Worm (Caenorhabditis elegans): ENCODE data around the gene Y22D7AL.15.

The Y22D7AL.15 gene

ce11 chrIII:1613933-1614332, 45.7 kb downstream of the Y22D7AL.15 start, which contains the start of gene Y22D7AL.9:
Gene Y22D7AL.9, minus strand, starts transcription at chrIII:1614033.
- TF ChIP-seq pag-3 (tag; optimal IDR thresholded peaks at IDR 0.05; ENCODE audit: borderline replicate concordance) (no peak), ceh-31 (tag; optimal IDR thresholded peaks at IDR 0.05) (no peak), ceh-6 (GFP tag; optimal IDR thresholded peaks at IDR 0.05) (no peak), ceh-9 (tag; optimal IDR thresholded peaks at IDR 0.05) (no peak), C08G9.2 (tag; optimal IDR thresholded peaks at IDR 0.05) (no peak), fax-1 (tag; optimal IDR thresholded peaks at IDR 0.05) (no peak), nhr-232 (tag; optimal IDR thresholded peaks at IDR 0.05) (no peak), pha-2 (tag; optimal IDR thresholded peaks at IDR 0.05) (no peak), ceh-45 (GFP tag; IDR thresholded peaks at IDR 0.05) (no peak), sox-2 (GFP tag; IDR thresholded peaks at IDR 0.05) (no peak)

ce11 chrIII:1612974-1613568, 46.6 kb downstream of the Y22D7AL.15 start:
- TF ChIP-seq elt-4 (tag; optimal IDR thresholded peaks at IDR 0.05) (no peak), ceh-19 (GFP tag; optimal IDR thresholded peaks at IDR 0.05) (no peak), sox-2 (GFP tag; IDR thresholded peaks at IDR 0.05) (no peak), ceh-6 (GFP tag; optimal IDR thresholded peaks at IDR 0.05) (no peak)

ce11 chrIII:1610938-1611337, 48.7 kb downstream of the Y22D7AL.15 start:
- TF ChIP-seq ceh-48 (tag; optimal IDR thresholded peaks at IDR 0.05) (peak; percentile 28), ceh-22 (tag; optimal IDR thresholded peaks at IDR 0.05) (no peak)
